Fruit fly (Drosophila melanogaster) whole organism, embryonic: ENCODE measurements around the gene Tomosyn.

Experiments used
- Abd-B ChIP-seq: fragments of 200-800 bp; sonication (Bioruptor generic); optimal IDR thresholded peaks from 2 replicates; lab custom pipeline; 2018; ENCODE audit warnings: missing biosample characterization, mild to moderate bottlenecking, missing genetic modification characterization, moderate library complexity
- Blimp-1 ChIP-seq: fragments of 200-800 bp; sonication (Bioruptor generic); optimal IDR thresholded peaks from 3 replicates; lab custom pipeline; 2018; ENCODE audit warnings: missing biosample characterization, missing genetic modification characterization, mild to moderate bottlenecking, moderate library complexity, missing genetic modification reagents
- C15 ChIP-seq: fragments of 200-800 bp; sonication (Bioruptor generic); IDR thresholded peaks from 3 replicates; pipeline ENCODE4 v1.3.6; 2022; ENCODE audit warnings: missing biosample characterization, missing genetic modification characterization
- CG11093 ChIP-seq: fragments of 200-800 bp; sonication (Bioruptor generic); IDR thresholded peaks from 3 replicates; pipeline ENCODE4 v1.3.6; 2022; ENCODE audit warnings: missing biosample characterization, missing genetic modification characterization
- CG11398 ChIP-seq: fragments of 200-800 bp; sonication (Bioruptor generic); optimal IDR thresholded peaks from 2 replicates; lab custom pipeline; 2016; ENCODE audit warnings: missing biosample characterization, missing genetic modification characterization
- CG13123 ChIP-seq: fragments of 200-800 bp; sonication (Bioruptor generic); optimal IDR thresholded peaks from 2 replicates; lab custom pipeline; 2016; ENCODE audit warnings: missing biosample characterization, missing genetic modification characterization
- CG13775 ChIP-seq: fragments of 200-800 bp; sonication (Bioruptor generic); optimal IDR thresholded peaks from 3 replicates; lab custom pipeline; 2017; ENCODE audit warnings: missing biosample characterization, mild to moderate bottlenecking, missing genetic modification characterization
- CG14441 ChIP-seq: fragments of 200-800 bp; sonication (Bioruptor generic); IDR thresholded peaks from 2 replicates; pipeline ENCODE4 v1.3.6; 2022; ENCODE audit warnings: missing biosample characterization, missing genetic modification characterization
- CG15011 ChIP-seq: fragments of 200-800 bp; sonication (Bioruptor generic); optimal IDR thresholded peaks from 3 replicates; lab custom pipeline; 2018; ENCODE audit warnings: missing biosample characterization, mild to moderate bottlenecking, missing genetic modification characterization
- CG1602 ChIP-seq: fragments of 200-800 bp; sonication (Bioruptor generic); optimal IDR thresholded peaks from 3 replicates; lab custom pipeline; 2016; ENCODE audit warnings: missing biosample characterization, missing genetic modification characterization
- CG17612 ChIP-seq: fragments of 200-800 bp; sonication (Bioruptor generic); IDR thresholded peaks from 2 replicates; pipeline ENCODE4 v1.3.6; 2022; ENCODE audit warnings: missing biosample characterization, missing genetic modification characterization
- CG31365 ChIP-seq: fragments of 200-800 bp; sonication (Bioruptor generic); optimal IDR thresholded peaks from 2 replicates; lab custom pipeline; 2018; ENCODE audit warnings: missing biosample characterization, mild to moderate bottlenecking, missing genetic modification characterization
- CG31441 ChIP-seq: fragments of 200-800 bp; sonication (Bioruptor generic); IDR thresholded peaks from 2 replicates; pipeline ENCODE4 v1.3.6; 2022; ENCODE audit warnings: missing biosample characterization, missing genetic modification characterization
- CG42726 ChIP-seq: fragments of 200-800 bp; sonication (Bioruptor generic); IDR thresholded peaks from 2 replicates; pipeline ENCODE4 v1.3.6; 2022; ENCODE audit warnings: missing biosample characterization, missing genetic modification characterization; ENCODE audit not compliant: partially characterized antibody
- CG4282 ChIP-seq: fragments of 200-800 bp; sonication (Bioruptor generic); optimal IDR thresholded peaks from 2 replicates; lab custom pipeline; 2016; ENCODE audit warnings: missing biosample characterization, missing genetic modification characterization
- CG4707 ChIP-seq: fragments of 200-800 bp; sonication (Bioruptor generic); optimal IDR thresholded peaks from 2 replicates; lab custom pipeline; 2018; ENCODE audit warnings: missing biosample characterization, mild to moderate bottlenecking, missing genetic modification characterization, moderate library complexity
- CG4820 ChIP-seq: fragments of 200-800 bp; sonication (Bioruptor generic); optimal IDR thresholded peaks from 3 replicates; lab custom pipeline; 2016; ENCODE audit warnings: missing biosample characterization, missing genetic modification characterization
- CG5245 ChIP-seq: fragments of 200-800 bp; sonication (Bioruptor generic); optimal IDR thresholded peaks from 3 replicates; lab custom pipeline; 2016; ENCODE audit warnings: missing biosample characterization, missing genetic modification characterization
- CG6813 ChIP-seq: fragments of 200-800 bp; sonication (Bioruptor generic); optimal IDR thresholded peaks from 2 replicates; lab custom pipeline; 2017; ENCODE audit warnings: missing biosample characterization, missing genetic modification characterization, mild to moderate bottlenecking, moderate library complexity, missing genetic modification reagents
- CG7271 ChIP-seq: fragments of 200-800 bp; sonication (Bioruptor generic); optimal IDR thresholded peaks from 2 replicates; lab custom pipeline; 2018; ENCODE audit warnings: missing biosample characterization, mild to moderate bottlenecking, missing genetic modification characterization, moderate library complexity
- CG9797 ChIP-seq: fragments of 200-800 bp; sonication (Bioruptor generic); optimal IDR thresholded peaks from 3 replicates; lab custom pipeline; 2018; ENCODE audit warnings: missing biosample characterization, mild to moderate bottlenecking, missing genetic modification characterization
- Deaf1 ChIP-seq: fragments of 200-800 bp; optimal IDR thresholded peaks from 3 replicates; lab custom pipeline; 2019; ENCODE audit warnings: missing biosample characterization, mild to moderate bottlenecking, missing genetic modification characterization, moderate library complexity
- Dref ChIP-seq: fragments of 200-800 bp; sonication (Bioruptor generic); IDR thresholded peaks from 2 replicates; pipeline ENCODE4 v1.3.6; 2022; ENCODE audit warnings: missing biosample characterization, missing genetic modification characterization
- Elba2 ChIP-seq: fragments of 200-800 bp; sonication (Bioruptor generic); optimal IDR thresholded peaks from 3 replicates; lab custom pipeline; 2016; ENCODE audit warnings: missing biosample characterization, missing genetic modification characterization
- MESR4 ChIP-seq: fragments of 200-800 bp; sonication (Bioruptor generic); optimal IDR thresholded peaks from 2 replicates; lab custom pipeline; 2018; ENCODE audit warnings: missing biosample characterization, mild to moderate bottlenecking, missing genetic modification characterization, moderate library complexity
- Nf-YB ChIP-seq: fragments of 200-800 bp; sonication (Bioruptor generic); optimal IDR thresholded peaks from 3 replicates; lab custom pipeline; 2019; ENCODE audit warnings: missing biosample characterization, mild to moderate bottlenecking, missing genetic modification characterization, moderate library complexity
- Rx ChIP-seq: fragments of 200-800 bp; sonication (Bioruptor generic); IDR thresholded peaks from 2 replicates; pipeline ENCODE4 v1.3.6; 2022; ENCODE audit warnings: missing biosample characterization, missing genetic modification characterization
- Sin3A ChIP-seq: fragments of >200 bp; optimal IDR thresholded peaks from 2 replicates; lab custom pipeline; 2018
- Sox102F ChIP-seq: fragments of 200-800 bp; sonication (Bioruptor generic); optimal IDR thresholded peaks from 2 replicates; lab custom pipeline; 2018; ENCODE audit warnings: missing biosample characterization, mild to moderate bottlenecking, missing genetic modification characterization, moderate library complexity
- Usf ChIP-seq: fragments of 200-800 bp; sonication (Bioruptor generic); optimal IDR thresholded peaks from 2 replicates; lab custom pipeline; 2017; ENCODE audit warnings: missing genotype, missing biosample characterization, missing genetic modification characterization
- ato ChIP-seq: fragments of 200-800 bp; sonication (Bioruptor generic); IDR thresholded peaks from 2 replicates; pipeline ENCODE4 v1.3.6; 2022; ENCODE audit warnings: missing biosample characterization, missing genetic modification characterization; ENCODE audit not compliant: partially characterized antibody
- bbx ChIP-seq: fragments of 200-800 bp; sonication (Bioruptor generic); IDR thresholded peaks from 2 replicates; pipeline ENCODE4 v1.3.6; 2022; ENCODE audit warnings: missing biosample characterization, missing genetic modification characterization; ENCODE audit not compliant: partially characterized antibody
- bcd ChIP-seq: fragments of 200-800 bp; sonication (Bioruptor generic); optimal IDR thresholded peaks from 2 replicates; lab custom pipeline; 2017; ENCODE audit warnings: missing biosample characterization, mild to moderate bottlenecking, missing genetic modification characterization
- crol ChIP-seq: fragments of 200-800 bp; sonication (Bioruptor generic); IDR thresholded peaks from 2 replicates; pipeline ENCODE4 v1.3.6; 2022; ENCODE audit warnings: missing biosample characterization, missing genetic modification characterization
- cwo ChIP-seq: fragments of 200-800 bp; sonication (Bioruptor generic); optimal IDR thresholded peaks from 3 replicates; lab custom pipeline; 2017; ENCODE audit warnings: missing biosample characterization, missing genetic modification characterization, mild to moderate bottlenecking, moderate library complexity, missing genetic modification reagents
- da ChIP-seq: fragments of 200-800 bp; sonication (Bioruptor generic); optimal IDR thresholded peaks from 2 replicates; lab custom pipeline; 2016; ENCODE audit warnings: missing biosample characterization, missing genetic modification characterization
- ewg ChIP-seq: fragments of 200-800 bp; sonication (Bioruptor generic); optimal IDR thresholded peaks from 3 replicates; lab custom pipeline; 2017; ENCODE audit warnings: mild to moderate bottlenecking, missing biosample characterization, missing genetic modification reagents, missing genetic modification characterization
- gsb ChIP-seq: fragments of 200-800 bp; sonication (Bioruptor generic); IDR thresholded peaks from 2 replicates; pipeline ENCODE4 v1.3.6; 2022; ENCODE audit warnings: missing biosample characterization, missing genetic modification characterization
- hb ChIP-seq: fragments of 200-800 bp; sonication (Bioruptor generic); IDR thresholded peaks from 3 replicates; pipeline ENCODE4 v1.3.6; 2022; ENCODE audit warnings: missing biosample characterization, missing genetic modification characterization; ENCODE audit not compliant: partially characterized antibody
- her ChIP-seq: fragments of 200-800 bp; sonication (Bioruptor generic); optimal IDR thresholded peaks from 2 replicates; lab custom pipeline; 2016; ENCODE audit warnings: missing biosample characterization, missing genetic modification characterization
- lmd ChIP-seq: fragments of 200-800 bp; sonication (Bioruptor generic); IDR thresholded peaks from 2 replicates; pipeline ENCODE4 v1.3.6; 2022; ENCODE audit warnings: missing biosample characterization, missing genetic modification characterization
- lola ChIP-seq, 3 experiments: fragments of >200 bp in 2 of 3; fragments of 200-800 bp in 1 of 3; sonication (Bioruptor generic) in 1 of 3; optimal IDR thresholded peaks; 2 replicates each; lab custom pipeline; 2017 to 2019; ENCODE audit warnings: missing biosample characterization in 3 of 3, missing genetic modification characterization in 3 of 3, mild to moderate bottlenecking in 1 of 3, moderate library complexity in 1 of 3
- nom ChIP-seq: fragments of 200-800 bp; sonication (Bioruptor generic); optimal IDR thresholded peaks from 2 replicates; lab custom pipeline; 2017; ENCODE audit warnings: missing biosample characterization, missing genetic modification characterization, mild to moderate bottlenecking, moderate library complexity, missing genetic modification reagents
- onecut ChIP-seq: fragments of 200-800 bp; sonication (Bioruptor generic); IDR thresholded peaks from 2 replicates; pipeline ENCODE4 v1.3.6; 2022; ENCODE audit warnings: missing biosample characterization, missing genetic modification characterization
- pros ChIP-seq: fragments of 200-800 bp; sonication (Bioruptor generic); optimal IDR thresholded peaks from 3 replicates; lab custom pipeline; 2019; ENCODE audit warnings: missing biosample characterization, mild to moderate bottlenecking, missing genetic modification characterization, moderate library complexity
- pzg ChIP-seq: fragments of 200-800 bp; sonication (Bioruptor generic); optimal IDR thresholded peaks from 3 replicates; lab custom pipeline; 2018; ENCODE audit warnings: missing biosample characterization, mild to moderate bottlenecking, missing genetic modification characterization, moderate library complexity
- schlank ChIP-seq: fragments of 200-800 bp; sonication (Bioruptor generic); optimal IDR thresholded peaks from 2 replicates; lab custom pipeline; 2018; ENCODE audit warnings: missing biosample characterization, mild to moderate bottlenecking, missing genetic modification characterization
- shn ChIP-seq: fragments of 200-800 bp; sonication (Bioruptor generic); optimal IDR thresholded peaks from 3 replicates; lab custom pipeline; 2016; ENCODE audit warnings: missing biosample characterization, missing genetic modification characterization
- ssp ChIP-seq: fragments of 200-800 bp; sonication (Bioruptor generic); IDR thresholded peaks from 2 replicates; pipeline ENCODE4 v1.3.6; 2022; ENCODE audit warnings: missing biosample characterization, missing genetic modification characterization
- zen2 ChIP-seq: fragments of 200-800 bp; sonication (Bioruptor generic); IDR thresholded peaks from 3 replicates; pipeline ENCODE4 v1.3.6; 2022; ENCODE audit warnings: missing biosample characterization, missing genetic modification characterization; ENCODE audit not compliant: partially characterized antibody

Gene Tomosyn

DNA sequence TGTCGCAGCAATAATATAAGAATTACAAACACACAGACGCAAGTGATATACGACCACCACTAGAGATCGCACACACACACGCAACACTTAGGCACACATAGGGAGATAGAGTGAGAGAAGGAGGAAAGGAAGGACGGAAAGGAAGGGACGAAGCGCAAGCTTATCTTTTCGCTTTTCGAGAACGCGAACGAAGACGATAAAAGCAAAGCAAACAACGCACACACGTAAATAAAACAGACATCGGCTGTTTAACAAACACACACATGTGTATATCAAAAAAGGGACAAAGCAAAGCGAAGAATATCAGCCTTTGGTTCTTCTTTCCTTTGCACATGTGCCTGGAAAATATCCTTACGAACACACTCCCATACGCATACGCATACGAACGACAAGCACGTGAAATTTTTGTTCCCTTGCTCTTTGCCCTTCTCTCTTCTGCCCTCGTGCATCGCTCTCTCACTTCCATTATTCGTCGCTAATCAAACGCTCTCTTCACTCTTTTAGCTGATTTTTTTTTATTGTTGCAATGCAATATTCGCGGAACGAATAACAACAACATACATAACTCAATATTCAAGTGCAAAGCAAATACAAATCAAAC is 28.7 kb downstream of the Tomosyn start (continued):
- TF ChIP-seq schlank (no peak), CG31365 (tag; lab: Kevin White, UChicago) (no peak), bbx (GFP tag; lab: Robert Waterston, UW) (no peak), Elba2 (no peak), lola (GFP tag; optimal IDR thresholded peaks at IDR 0.05; lab: Kevin White, UChicago) (no peak), CG1602 (GFP tag; lab: Kevin White, UChicago) (no peak), CG4820 (GFP tag; lab: Kevin White, UChicago) (no peak), crol (GFP tag; lab: Robert Waterston, UW) (peak; percentile 80), Abd-B (no peak), onecut (GFP tag; lab: Robert Waterston, UW) (no peak), Sox102F (GFP tag; lab: Kevin White, UChicago) (no peak), CG9797 (GFP tag; lab: Kevin White, UChicago) (no peak), Usf (GFP tag; lab: Kevin White, UChicago) (no peak), CG11398 (GFP tag; lab: Kevin White, UChicago) (peak; percentile 16), CG4707 (GFP tag; lab: Kevin White, UChicago) (no peak), ewg (no peak), Rx (no peak), nom (peak; percentile 67), CG7271 (tag; lab: Kevin White, UChicago) (no peak), CG31441 (GFP tag; lab: Robert Waterston, UW) (no peak), pzg (GFP tag; lab: Kevin White, UChicago) (no peak), Blimp-1 (GFP tag; lab: Kevin White, UChicago) (no peak), MESR4 (GFP tag; lab: Kevin White, UChicago) (no peak), ssp (GFP tag; lab: Robert Waterston, UW) (no peak), CG11093 (no peak), CG15011 (no peak), her (GFP tag; lab: Kevin White, UChicago) (no peak), pros (peak; percentile 86), CG42726 (no peak), CG13775 (GFP tag; lab: Kevin White, UChicago) (no peak), C15 (GFP tag; lab: Robert Waterston, UW) (no peak), CG13123 (GFP tag; lab: Kevin White, UChicago) (no peak), zen2 (GFP tag; lab: Robert Waterston, UW) (no peak), ato (no peak), Nf-YB (GFP tag; lab: Kevin White, UChicago) (no peak), da (no peak), CG14441 (GFP tag; lab: Robert Waterston, UW) (no peak), bcd (GFP tag; lab: Kevin White, UChicago) (no peak), gsb (GFP tag; lab: Robert Waterston, UW) (no peak), hb (GFP tag; lab: Robert Waterston, UW) (no peak), CG5245 (GFP tag; lab: Kevin White, UChicago) (no peak), shn (GFP tag; lab: Kevin White, UChicago) (no peak), Deaf1 (tag; lab: Kevin White, UChicago) (peak; percentile 74), Sin3A (no peak), CG6813 (peak; percentile 34), cwo (GFP tag; lab: Kevin White, UChicago) (peak; percentile 59), lmd (GFP tag; lab: Robert Waterston, UW) (no peak), Dref (GFP tag; lab: Robert Waterston, UW) (no peak), CG4282 (GFP tag; lab: Kevin White, UChicago) (no peak), CG17612 (GFP tag; lab: Robert Waterston, UW) (no peak)
